Fruit fly (Drosophila melanogaster): ENCODE data around the gene CG15022.

DNA sequence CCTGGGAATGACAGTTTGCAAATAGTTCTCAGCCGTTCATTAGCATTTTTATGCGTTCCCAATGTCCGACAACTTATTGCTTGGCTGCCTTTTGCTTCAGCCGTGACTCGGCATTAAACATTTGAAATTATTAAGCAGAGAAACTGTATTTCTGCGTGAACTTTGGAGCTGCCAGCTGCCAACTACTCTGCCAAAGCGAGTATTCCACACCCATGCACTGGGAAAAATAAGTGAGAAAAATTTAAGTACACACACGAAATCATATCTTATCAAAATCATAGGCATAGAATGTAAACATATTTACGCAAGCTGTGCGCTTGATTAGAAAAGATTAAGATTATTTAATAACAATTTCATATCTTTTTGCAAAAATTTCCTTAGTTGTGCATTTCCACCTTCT lies 47.1 kb downstream of the CG15022 start:
- TF ChIP-seq CG9727 (GFP tag; optimal IDR thresholded peaks at IDR 0.05): peak; percentile 27
- no peak for TF ChIP-seq CG13296 (GFP tag; optimal IDR thresholded peaks at IDR 0.05)
- TF ChIP-seq pan (optimal IDR thresholded peaks at IDR 0.05): no peak
- TF ChIP-seq pan (GFP tag; optimal IDR thresholded peaks at IDR 0.05 in 1 of 2, IDR thresholded peaks at IDR 0.05 in 1 of 2): peak in 1 of 2 experiments; percentile 84
- no peak for TF ChIP-seq zen (tag; optimal IDR thresholded peaks at IDR 0.05)
- no peak for TF ChIP-seq fru (optimal IDR thresholded peaks at IDR 0.05)
- TF ChIP-seq Spps (tag; optimal IDR thresholded peaks at IDR 0.05): no peak
- TF ChIP-seq salm (tag; optimal IDR thresholded peaks at IDR 0.05): no peak
- no peak for TF ChIP-seq CG1529 (GFP tag; optimal IDR thresholded peaks at IDR 0.05)
